Fruit fly (Drosophila melanogaster): ENCODE data around the gene Cpr64Aa.
A peak's percentile ranks its signal among the peaks of the same experiment; 100 is the strongest.

The Cpr64Aa gene

DNA sequence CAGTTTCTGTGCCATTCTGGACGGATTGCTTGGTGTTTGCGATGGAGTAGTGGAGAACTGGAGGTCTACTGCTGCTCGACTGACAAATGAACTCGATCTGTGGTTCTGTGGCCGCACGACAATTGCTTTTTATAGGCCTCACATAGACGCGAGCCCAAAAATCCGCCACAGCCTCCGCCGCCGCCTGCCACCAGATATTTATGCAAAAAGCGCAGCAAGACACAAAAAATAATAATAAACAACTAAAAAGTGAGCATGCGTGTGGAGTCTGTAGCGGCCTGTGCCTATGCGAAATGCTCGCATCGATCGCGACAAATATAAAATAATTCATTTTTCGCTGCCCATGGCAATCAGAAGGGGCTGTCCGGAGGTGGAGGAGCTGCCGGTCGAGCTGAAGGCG, at the start of gene Cpr64Aa:
TSS of gene Cpr64Aa (minus strand) at position 101 of the 400 bp plus-strand sequence.
- TF ChIP-seq eg (GFP tag; IDR thresholded peaks at IDR 0.05) (0 out of 3 replicates have a peak, but pooled peaks have one; percentile 37), acj6 (GFP tag; optimal IDR thresholded peaks at IDR 0.05) (no peak)

DNA sequence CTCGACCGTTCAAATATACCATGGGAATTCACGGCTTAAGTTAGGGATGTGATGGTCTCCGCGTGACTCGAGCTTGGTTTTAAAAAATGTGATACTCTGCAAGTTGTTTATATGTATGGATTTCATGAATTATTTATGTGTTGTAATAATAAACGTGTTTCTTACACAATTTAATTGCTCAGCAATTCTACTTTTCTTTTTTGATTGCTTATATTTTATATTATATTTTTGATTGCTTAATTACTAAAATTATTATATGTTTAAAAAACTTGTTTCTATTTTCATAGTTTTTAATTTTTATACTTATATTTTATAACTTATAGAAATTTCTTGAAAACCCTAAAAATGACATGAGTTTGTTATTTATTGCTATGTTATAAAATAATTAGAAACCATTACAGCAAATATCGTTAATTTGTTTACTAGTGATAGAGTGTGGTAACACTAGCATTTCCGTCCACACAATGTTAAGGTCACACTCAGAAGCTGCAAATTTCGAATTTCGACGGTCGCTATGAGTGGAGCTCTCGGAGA, 45.4 kb upstream of the Cpr64Aa start, which contains the start of the genes ago and CG1265:
TSS of gene ago (minus strand) at position 6 of the 534 bp plus-strand sequence.
TSS of gene CG1265 (plus strand) at position 476 of the 534 bp plus-strand sequence.
- TF ChIP-seq dac (GFP tag; optimal IDR thresholded peaks at IDR 0.05) (no peak), CG8632 (GFP tag; optimal IDR thresholded peaks at IDR 0.05) (peak; percentile 51), CG6792 (GFP tag; optimal IDR thresholded peaks at IDR 0.05) (no peak), achi (GFP tag; optimal IDR thresholded peaks at IDR 0.05) (peak; percentile 39), Eip75B (GFP tag; optimal IDR thresholded peaks at IDR 0.05) (peak; percentile 23), CG6163 (GFP tag; IDR thresholded peaks at IDR 0.05) (no peak), CG11762 (GFP tag; optimal IDR thresholded peaks at IDR 0.05; ENCODE audit: insufficient read depth) (peak; percentile 0), Sox15 (GFP tag; optimal IDR thresholded peaks at IDR 0.05) (no peak), Ets96B (tag; optimal IDR thresholded peaks at IDR 0.05) (peak; percentile 28), acj6 (GFP tag; optimal IDR thresholded peaks at IDR 0.05) (peak; percentile 42), CG31627 (GFP tag; optimal IDR thresholded peaks at IDR 0.05) (peak; percentile 37), Hr39 (GFP tag; optimal IDR thresholded peaks at IDR 0.05) (peak; percentile 31), CG6276 (GFP tag; optimal IDR thresholded peaks at IDR 0.05) (no peak), CG1621 (tag; optimal IDR thresholded peaks at IDR 0.05) (no peak), CG16779 (tag; optimal IDR thresholded peaks at IDR 0.05) (no peak), OdsH (GFP tag; optimal IDR thresholded peaks at IDR 0.05) (peak; percentile 31), CG7368 (GFP tag; optimal IDR thresholded peaks at IDR 0.05) (no peak), CG11294 (GFP tag; IDR thresholded peaks at IDR 0.05) (no peak), CG4318 (GFP tag; optimal IDR thresholded peaks at IDR 0.05) (no peak), esn (GFP tag; optimal IDR thresholded peaks at IDR 0.05) (peak; percentile 40), Hr4 (GFP tag; optimal IDR thresholded peaks at IDR 0.05) (peak; percentile 41), Sox102F (GFP tag; optimal IDR thresholded peaks at IDR 0.05) (no peak), Smox (GFP tag; optimal IDR thresholded peaks at IDR 0.05) (no peak), Sox14 (GFP tag; optimal IDR thresholded peaks at IDR 0.05) (no peak), net (GFP tag; optimal IDR thresholded peaks at IDR 0.05) (no peak), CG6808 (GFP tag; optimal IDR thresholded peaks at IDR 0.05) (peak; percentile 1), Eip93F (GFP tag; optimal IDR thresholded peaks at IDR 0.05) (no peak), fkh (GFP tag; optimal IDR thresholded peaks at IDR 0.05) (peak; percentile 21), salr (GFP tag; optimal IDR thresholded peaks at IDR 0.05) (peak in 1 of 2 experiments; percentile 36), dsx (GFP tag; optimal IDR thresholded peaks at IDR 0.05; ENCODE audit: poor library complexity, severe bottlenecking) (no peak), vri (GFP tag; optimal IDR thresholded peaks at IDR 0.05) (no peak), cyc (GFP tag; optimal IDR thresholded peaks at IDR 0.05) (peak; percentile 18), pdm3 (GFP tag; optimal IDR thresholded peaks at IDR 0.05) (peak; percentile 21), CG8119 (GFP tag; IDR thresholded peaks at IDR 0.05) (no peak), CG15336 (GFP tag; IDR thresholded peaks at IDR 0.05) (no peak), eg (GFP tag; IDR thresholded peaks at IDR 0.05) (no peak), spab (GFP tag; optimal IDR thresholded peaks at IDR 0.05) (no peak), CG10669 (GFP tag; optimal IDR thresholded peaks at IDR 0.05) (no peak), Hr38 (GFP tag; optimal IDR thresholded peaks at IDR 0.05) (no peak), CG3032 (tag; optimal IDR thresholded peaks at IDR 0.05) (peak; percentile 67), CG8319 (GFP tag; optimal IDR thresholded peaks at IDR 0.05) (no peak), CG10631 (GFP tag; optimal IDR thresholded peaks at IDR 0.05) (peak; percentile 61), CG34406 (GFP tag; optimal IDR thresholded peaks at IDR 0.05) (peak; percentile 40), svp (GFP tag) (no peak), CG32006 (GFP tag; optimal IDR thresholded peaks at IDR 0.05) (peak; percentile 48), topi (GFP tag; optimal IDR thresholded peaks at IDR 0.05) (no peak), fd59A (GFP tag; optimal IDR thresholded peaks at IDR 0.05) (no peak), Blimp-1 (GFP tag; optimal IDR thresholded peaks at IDR 0.05) (no peak), Ets21C (GFP tag; optimal IDR thresholded peaks at IDR 0.05) (no peak)
